ENCODE assay signal across 1 worm cellular context in the genomic region with DNA sequence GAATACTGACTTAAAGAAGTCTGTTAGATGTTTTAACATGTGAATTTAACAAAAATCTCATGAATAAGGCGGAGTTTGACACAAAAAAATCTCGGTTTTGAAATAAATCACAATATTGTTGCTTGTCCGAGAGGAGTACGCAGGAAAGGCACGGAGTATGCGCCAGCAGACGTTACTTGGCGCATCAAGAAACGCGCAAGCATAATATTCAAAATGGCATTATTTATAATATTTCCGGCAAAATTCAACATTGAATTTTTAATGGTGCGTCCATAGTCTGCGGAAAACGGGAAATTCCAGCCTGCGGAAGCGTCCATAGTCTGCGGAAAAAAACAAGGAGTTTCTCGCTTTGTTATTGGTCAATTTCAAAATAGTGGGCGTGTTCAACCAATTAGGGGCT.
A peak's percentile ranks its signal among the peaks of the same experiment; 100 is the strongest.
TF ChIP-seq lines count a peak whose summit lies in the region.

A gene (minus strand): TSS at position 148 of the 400 bp plus-strand sequence.

TF ChIP-seq in whole organism, L1 larva, 84 proteins besides CTCF, POLR2A, EP300 and RAD21 (continued from another document):
- TF ChIP-seq nhr-237 (tag; optimal IDR thresholded peaks at IDR 0.05; lab: Kevin White, UChicago) (peak; percentile 13), ztf-4 (tag; optimal IDR thresholded peaks at IDR 0.05; lab: Kevin White, UChicago) (peak; percentile 72), Y116A8C.19 (tag; optimal IDR thresholded peaks at IDR 0.05; lab: Kevin White, UChicago; ENCODE audit: borderline replicate concordance) (no peak), fkh-8 (tag; optimal IDR thresholded peaks at IDR 0.05; lab: Kevin White, UChicago) (peak; percentile 84), C16A3.4 (tag; optimal IDR thresholded peaks at IDR 0.05; lab: Kevin White, UChicago) (peak; percentile 82), nhr-76 (tag; optimal IDR thresholded peaks at IDR 0.05; lab: Kevin White, UChicago) (peak; percentile 27), egl-13 (tag; optimal IDR thresholded peaks at IDR 0.05; lab: Kevin White, UChicago) (peak; percentile 88), nhr-71 (tag; optimal IDR thresholded peaks at IDR 0.05; lab: Kevin White, UChicago) (peak; percentile 95), lin-39 (tag; optimal IDR thresholded peaks at IDR 0.05; lab: Kevin White, UChicago) (peak; percentile 87), mef-2 (tag; optimal IDR thresholded peaks at IDR 0.05; lab: Kevin White, UChicago) (no peak), aly-2 (tag; optimal IDR thresholded peaks at IDR 0.05; lab: Kevin White, UChicago) (peak; percentile 60), lin-15B (tag; optimal IDR thresholded peaks at IDR 0.05; lab: Kevin White, UChicago) (peak; percentile 81), egl-27 (tag; optimal IDR thresholded peaks at IDR 0.05; lab: Kevin White, UChicago) (no peak), jun-1 (tag; optimal IDR thresholded peaks at IDR 0.05; lab: Kevin White, UChicago) (peak; percentile 77), blmp-1 (tag; optimal IDR thresholded peaks at IDR 0.05; lab: Kevin White, UChicago) (peak; percentile 71), tlp-1 (tag; optimal IDR thresholded peaks at IDR 0.05; lab: Kevin White, UChicago) (no peak), snpc-4 (tag; optimal IDR thresholded peaks at IDR 0.05; lab: Kevin White, UChicago) (peak; percentile 82), lsy-2 (tag; optimal IDR thresholded peaks at IDR 0.05; lab: Kevin White, UChicago) (peak; percentile 91 to 92), fkh-4 (tag; optimal IDR thresholded peaks at IDR 0.05; lab: Kevin White, UChicago; ENCODE audit: borderline replicate concordance) (peak; percentile 43), unc-98 (GFP tag; IDR thresholded peaks at IDR 0.05; lab: Robert Waterston, UW) (no peak), ces-1 (GFP tag; optimal IDR thresholded peaks at IDR 0.05; lab: Kevin White, UChicago) (no peak), rnt-1 (tag; optimal IDR thresholded peaks at IDR 0.05; lab: Kevin White, UChicago) (peak; percentile 95), pax-3 (tag; optimal IDR thresholded peaks at IDR 0.05; lab: Kevin White, UChicago) (peak; percentile 79), ceh-82 (tag; optimal IDR thresholded peaks at IDR 0.05; lab: Kevin White, UChicago) (peak; percentile 83 to 84 (median 83)), lin-14 (GFP tag; optimal IDR thresholded peaks at IDR 0.05; lab: Kevin White, UChicago) (no peak), xbp-1 (tag; optimal IDR thresholded peaks at IDR 0.05; lab: Kevin White, UChicago) (peak; percentile 93)
